Worm (Caenorhabditis elegans) whole organism, mixed stage, embryonic: Measurements from ENCODE around the gene gfi-1.

Source experiments
- M03D4.4 ChIP-seq: sonication (generic microtip); optimal IDR thresholded peaks from 2 replicates; lab custom pipeline; 2017; ENCODE audit warnings: mild to moderate bottlenecking, missing genetic modification characterization, missing compliant biosample characterization
- bed-3 ChIP-seq: fragments of 200-800 bp; sonication (Bioruptor generic); optimal IDR thresholded peaks from 3 replicates; lab custom pipeline; 2018; ENCODE audit warnings: mild to moderate bottlenecking, missing genetic modification characterization, moderate library complexity, missing compliant biosample characterization
- blmp-1 ChIP-seq: fragments of 150-350 bp; optimal IDR thresholded peaks from 2 replicates; lab custom pipeline; 2014; ENCODE audit warnings: missing biosample characterization, missing genetic modification characterization
- ces-1 ChIP-seq: fragments of 150-350 bp; optimal IDR thresholded peaks from 2 replicates; lab custom pipeline; 2014; ENCODE audit warnings: missing biosample characterization, missing genetic modification reagents, missing genetic modification characterization
- cnd-1 ChIP-seq: fragments of 200-800 bp; sonication (Bioruptor generic); optimal IDR thresholded peaks from 2 replicates; lab custom pipeline; 2018; ENCODE audit warnings: mild to moderate bottlenecking, missing genetic modification characterization, missing compliant biosample characterization
- drap-1 ChIP-seq: fragments of 200-800 bp; sonication (Bioruptor generic); optimal IDR thresholded peaks from 3 replicates; lab custom pipeline; 2018; ENCODE audit warnings: mild to moderate bottlenecking, missing genetic modification characterization, missing compliant biosample characterization
- elt-1 ChIP-seq: sonication (generic microtip); optimal IDR thresholded peaks from 2 replicates; lab custom pipeline; 2017; ENCODE audit warnings: missing genetic modification characterization, mild to moderate bottlenecking, missing compliant biosample characterization, antibody characterized with exemption, moderate library complexity, borderline replicate concordance; ENCODE audit not compliant: insufficient read depth
- elt-3 ChIP-seq: fragments of 150-350 bp; optimal IDR thresholded peaks from 2 replicates; lab custom pipeline; 2014; ENCODE audit warnings: missing biosample characterization, missing genetic modification characterization
- flh-1 ChIP-seq: fragments of 200-800 bp; sonication (Bioruptor generic); optimal IDR thresholded peaks from 2 replicates; lab custom pipeline; 2018; ENCODE audit warnings: mild to moderate bottlenecking, missing genetic modification characterization, moderate library complexity, missing compliant biosample characterization
- hlh-1 ChIP-seq: fragments of 150-350 bp; optimal IDR thresholded peaks from 2 replicates; lab custom pipeline; 2014; ENCODE audit warnings: missing biosample characterization, missing genetic modification reagents, missing genetic modification characterization
- lin-13 ChIP-seq: fragments of 150-350 bp; optimal IDR thresholded peaks from 2 replicates; lab custom pipeline; 2014; ENCODE audit warnings: missing biosample characterization, missing genetic modification characterization
- lin-32 ChIP-seq: fragments of 200-800 bp; sonication (Bioruptor generic); optimal IDR thresholded peaks from 2 replicates; lab custom pipeline; 2018; ENCODE audit warnings: mild to moderate bottlenecking, missing genetic modification characterization, missing compliant biosample characterization
- lsy-2 ChIP-seq: fragments of 150-350 bp; optimal IDR thresholded peaks from 2 replicates; lab custom pipeline; 2014; ENCODE audit warnings: missing biosample characterization, missing genetic modification characterization
- mab-5 ChIP-seq: fragments of 150-350 bp; optimal IDR thresholded peaks from 2 replicates; lab custom pipeline; 2014; ENCODE audit warnings: missing biosample characterization, missing genetic modification characterization
- mls-2 ChIP-seq: sonication (generic microtip); optimal IDR thresholded peaks from 2 replicates; lab custom pipeline; 2016; ENCODE audit warnings: mild to moderate bottlenecking, missing genetic modification characterization, moderate library complexity, missing compliant biosample characterization
- nhr-12 ChIP-seq: fragments of 150-350 bp; optimal IDR thresholded peaks from 2 replicates; lab custom pipeline; 2014; ENCODE audit warnings: missing biosample characterization, missing genetic modification characterization
- nhr-2 ChIP-seq: fragments of 150-350 bp; optimal IDR thresholded peaks from 2 replicates; lab custom pipeline; 2014; ENCODE audit warnings: missing biosample characterization, missing genetic modification characterization
- nhr-237 ChIP-seq: fragments of 150-350 bp; optimal IDR thresholded peaks from 2 replicates; lab custom pipeline; 2014; ENCODE audit warnings: missing biosample characterization, missing genetic modification characterization
- nhr-28 ChIP-seq: fragments of 150-350 bp; optimal IDR thresholded peaks from 2 replicates; lab custom pipeline; 2014; ENCODE audit warnings: missing biosample characterization, missing genetic modification characterization
- pha-4 ChIP-seq: fragments of 150-350 bp; optimal IDR thresholded peaks from 2 replicates; lab custom pipeline; 2018; ENCODE audit warnings: missing biosample characterization, missing genetic modification reagents, missing genetic modification characterization
- snpc-4 ChIP-seq: fragments of 150-350 bp; optimal IDR thresholded peaks from 2 replicates; lab custom pipeline; 2014; ENCODE audit warnings: missing biosample characterization, missing genetic modification characterization
- tbx-8 ChIP-seq: fragments of 200-800 bp; sonication (Bioruptor generic); optimal IDR thresholded peaks from 2 replicates; lab custom pipeline; 2018; ENCODE audit warnings: mild to moderate bottlenecking, missing genetic modification characterization, moderate library complexity, missing compliant biosample characterization
- unc-39 ChIP-seq: fragments of 150-350 bp; optimal IDR thresholded peaks from 2 replicates; lab custom pipeline; 2014; ENCODE audit warnings: missing biosample characterization, missing genetic modification characterization
- unc-62 ChIP-seq: fragments of 150-350 bp; optimal IDR thresholded peaks from 2 replicates; lab custom pipeline; 2014; ENCODE audit warnings: missing biosample characterization, missing genetic modification reagents, missing genetic modification characterization
- zip-8 ChIP-seq: fragments of 150-350 bp; optimal IDR thresholded peaks from 2 replicates; lab custom pipeline; 2014; ENCODE audit warnings: missing biosample characterization, missing genetic modification characterization
- ztf-11 ChIP-seq: fragments of 150-350 bp; optimal IDR thresholded peaks from 2 replicates; lab custom pipeline; 2014; ENCODE audit warnings: missing biosample characterization, missing genetic modification characterization

gfi-1 gene

DNA sequence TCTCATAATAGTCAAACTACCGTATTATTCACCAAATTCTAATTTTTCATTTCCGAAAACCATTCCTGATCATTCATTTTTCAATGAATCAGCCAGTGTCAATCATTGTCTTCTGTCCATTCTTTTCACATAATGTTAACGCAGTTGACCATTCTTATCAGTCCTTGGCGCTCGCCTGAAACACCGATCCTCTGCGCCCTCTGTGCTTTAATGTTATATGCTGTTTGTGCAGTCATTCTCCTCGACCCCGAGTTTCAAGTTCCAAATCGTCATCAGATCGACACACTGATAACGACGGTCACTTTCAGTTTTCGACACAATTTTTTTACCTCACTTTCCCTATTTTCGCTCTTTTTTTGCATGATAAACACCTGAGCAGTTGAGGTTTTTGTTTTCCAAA lies 52.8 kb downstream of the gfi-1 start:
- TF ChIP-seq blmp-1 (tag; lab: Kevin White, UChicago) (no peak), unc-62 (GFP tag; lab: Kevin White, UChicago) (no peak), nhr-12 (no peak), lin-32 (GFP tag; lab: Kevin White, UChicago) (no peak), ztf-11 (tag; lab: Kevin White, UChicago) (no peak), lsy-2 (tag; lab: Kevin White, UChicago) (no peak), snpc-4 (no peak), nhr-2 (tag; lab: Kevin White, UChicago) (no peak), tbx-8 (GFP tag; lab: Kevin White, UChicago) (no peak), unc-39 (no peak), lin-13 (tag; lab: Kevin White, UChicago) (no peak), nhr-237 (tag; lab: Kevin White, UChicago) (no peak), mls-2 (no peak), zip-8 (no peak), nhr-28 (tag; lab: Kevin White, UChicago) (no peak), pha-4 (no peak), elt-3 (tag; lab: Kevin White, UChicago) (no peak), cnd-1 (tag; lab: Kevin White, UChicago) (no peak)

DNA sequence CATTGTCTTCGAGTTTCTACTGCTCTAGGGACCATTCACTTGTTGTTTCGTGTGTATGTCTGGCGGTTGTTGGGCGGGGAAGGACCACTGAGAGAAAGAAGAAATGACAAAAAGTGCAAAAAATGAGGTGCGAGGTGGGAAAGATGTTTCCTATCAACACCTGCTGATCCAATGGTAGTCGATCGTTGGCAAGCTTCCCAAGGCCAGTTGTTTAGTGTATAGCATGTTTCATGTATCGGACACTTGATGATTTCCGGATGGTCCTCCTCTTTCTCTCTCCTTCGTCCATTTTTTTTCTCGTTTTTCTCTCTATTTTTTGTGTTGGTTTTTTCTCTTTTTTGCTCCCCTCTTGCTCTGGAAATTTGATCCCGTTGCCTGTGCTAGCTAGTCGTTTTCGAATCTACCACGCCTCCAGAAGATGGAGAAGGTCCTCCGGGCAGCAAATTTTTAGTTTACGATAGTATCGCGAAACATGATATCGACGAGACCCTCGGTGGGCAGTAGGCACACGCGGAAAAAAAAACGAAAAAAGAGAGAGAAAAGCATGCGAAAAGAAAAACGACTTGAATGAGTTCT lies 53.6 kb downstream of the gfi-1 start:
- no peak for TF ChIP-seq nhr-28 (tag; lab: Kevin White, UChicago)
- peak; percentile 30 for TF ChIP-seq hlh-1 (tag; lab: Kevin White, UChicago)

DNA sequence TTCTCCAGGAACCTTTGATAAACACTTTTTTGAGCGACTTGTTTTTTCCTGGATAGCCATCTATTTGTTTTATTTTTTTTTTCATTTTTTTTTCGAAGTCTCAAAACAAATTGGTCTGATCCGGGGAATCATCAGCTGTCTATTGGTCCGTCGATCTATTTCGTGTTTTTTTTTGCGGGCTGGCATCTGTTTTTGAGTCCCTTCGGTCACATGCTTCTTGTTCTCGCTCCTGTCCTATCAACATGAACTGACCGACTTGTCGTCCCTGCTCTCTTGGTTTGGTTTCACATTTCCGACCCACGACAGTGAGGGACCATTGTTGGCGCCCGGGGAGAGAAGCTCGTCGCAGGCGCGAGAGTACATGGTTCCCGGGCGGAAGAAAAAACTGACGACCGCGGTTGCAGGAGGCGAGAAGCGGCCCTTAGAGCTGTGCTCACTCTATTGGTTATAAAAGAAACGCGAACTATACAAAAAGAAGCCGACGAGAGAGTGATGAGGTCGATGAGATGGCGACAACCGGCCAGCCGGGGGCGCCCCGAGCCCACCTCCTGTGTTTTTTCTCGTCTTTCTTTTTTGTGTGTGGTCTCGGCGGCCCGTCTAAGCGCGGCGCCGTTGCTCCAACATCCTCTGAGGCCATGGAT lies 55.1 kb downstream of the gfi-1 start:
- no peak for TF ChIP-seq ces-1 (GFP tag; lab: Kevin White, UChicago)
- no peak for TF ChIP-seq lsy-2 (tag; lab: Kevin White, UChicago)
- no peak for TF ChIP-seq tbx-8 (GFP tag; lab: Kevin White, UChicago)
- no peak for TF ChIP-seq elt-1
- TF ChIP-seq nhr-12: no peak
- no peak for TF ChIP-seq mls-2
- TF ChIP-seq ztf-11 (tag; lab: Kevin White, UChicago): no peak
- TF ChIP-seq bed-3 (GFP tag; lab: Kevin White, UChicago): no peak
- no peak for TF ChIP-seq M03D4.4
- no peak for TF ChIP-seq lin-32 (GFP tag; lab: Kevin White, UChicago)
- no peak for TF ChIP-seq mab-5 (tag; lab: Kevin White, UChicago)
- no peak for TF ChIP-seq lin-13 (tag; lab: Kevin White, UChicago)
- TF ChIP-seq drap-1: no peak
- TF ChIP-seq hlh-1 (tag; lab: Kevin White, UChicago): no peak
- no peak for TF ChIP-seq snpc-4
- no peak for TF ChIP-seq elt-3 (tag; lab: Kevin White, UChicago)
- no peak for TF ChIP-seq unc-62 (GFP tag; lab: Kevin White, UChicago)
- TF ChIP-seq flh-1 (GFP tag; lab: Kevin White, UChicago): no peak
